Worm (Caenorhabditis elegans) whole organism, L2 larva: Measurements from ENCODE around the gene C36E6.2.

Source experiments
- aly-2 ChIP-seq: fragments of 150-350 bp; optimal IDR thresholded peaks from 2 replicates; lab custom pipeline; 2014; ENCODE audit warnings: missing biosample characterization, missing genetic modification characterization
- blmp-1 ChIP-seq: sonication (generic microtip); optimal IDR thresholded peaks from 2 replicates; lab custom pipeline; 2017; ENCODE audit warnings: missing genetic modification characterization, mild to moderate bottlenecking, missing compliant biosample characterization, antibody characterized with exemption, moderate library complexity; ENCODE audit not compliant: insufficient read depth
- ceh-82 ChIP-seq: fragments of 150-350 bp; optimal IDR thresholded peaks from 2 replicates; lab custom pipeline; 2014; ENCODE audit warnings: missing biosample characterization, missing genetic modification characterization
- dmd-4 ChIP-seq: sonication (generic microtip); optimal IDR thresholded peaks from 2 replicates; lab custom pipeline; 2017; ENCODE audit warnings: missing biosample characterization, missing genetic modification characterization
- gmeb-1 ChIP-seq: fragments of 150-350 bp; optimal IDR thresholded peaks from 2 replicates; lab custom pipeline; 2014; ENCODE audit warnings: missing biosample characterization, missing genetic modification characterization
- lin-39 ChIP-seq: fragments of 150-350 bp; optimal IDR thresholded peaks from 2 replicates; lab custom pipeline; 2014; ENCODE audit warnings: missing biosample characterization, missing genetic modification reagents, missing genetic modification characterization
- nhr-21 ChIP-seq: fragments of 150-350 bp; optimal IDR thresholded peaks from 2 replicates; lab custom pipeline; 2014; ENCODE audit warnings: missing biosample characterization, missing genetic modification characterization
- unc-39 ChIP-seq: fragments of 150-350 bp; optimal IDR thresholded peaks from 2 replicates; lab custom pipeline; 2014; ENCODE audit warnings: missing biosample characterization, missing genetic modification characterization

- TF ChIP-seq lin-39 (tag; lab: Kevin White, UChicago) (no peak), blmp-1 (tag; lab: Kevin White, UChicago) (no peak), ceh-82 (no peak), dmd-4 (tag; lab: Kevin White, UChicago) (no peak), nhr-21 (tag; lab: Kevin White, UChicago) (no peak), unc-39 (tag; lab: Kevin White, UChicago) (no peak), aly-2 (no peak), gmeb-1 (tag; lab: Kevin White, UChicago) (no peak)
These were observed 22.7 kb upstream of the C36E6.2 start, which contains the start of gene pbo-6 for ce11 chrX:17428803-17429202.
